Worm (Caenorhabditis elegans) whole organism, L4 larva: Measurements from ENCODE around the gene F49E11.7.

Experiments
- F26F4.8 ChIP-seq: fragments of 200-800 bp; sonication (Bioruptor generic); conservative IDR thresholded peaks from 2 replicates; pipeline ENCODE4 v1.3.6; 2022; ENCODE audit warnings: missing genetic modification characterization, missing compliant biosample characterization
- T20F7.1 ChIP-seq: fragments of 200-800 bp; sonication (Bioruptor generic); optimal IDR thresholded peaks from 2 replicates; lab custom pipeline; 2018; ENCODE audit warnings: mild to moderate bottlenecking, missing genetic modification characterization, missing compliant biosample characterization
- T26A8.4 ChIP-seq: fragments of 200-800 bp; sonication (Bioruptor generic); IDR thresholded peaks from 2 replicates; pipeline ENCODE4 v1.3.6; 2022; ENCODE audit warnings: missing genetic modification characterization, missing compliant biosample characterization
- Y5F2A.4 ChIP-seq: fragments of 200-800 bp; sonication (Bioruptor generic); optimal IDR thresholded peaks from 2 replicates; lab custom pipeline; 2018; ENCODE audit warnings: mild to moderate bottlenecking, missing genetic modification characterization, missing compliant biosample characterization
- ZK337.2 ChIP-seq: fragments of 200-800 bp; sonication (Bioruptor generic); IDR thresholded peaks from 2 replicates; pipeline ENCODE4 v1.3.6; 2022; ENCODE audit warnings: missing genetic modification reagents, missing genetic modification characterization, missing compliant biosample characterization
- aly-2 ChIP-seq: sonication (generic microtip); optimal IDR thresholded peaks from 2 replicates; lab custom pipeline; 2018; ENCODE audit warnings: missing biosample characterization, missing genetic modification characterization
- ama-1 ChIP-seq: fragments of 150-350 bp; optimal IDR thresholded peaks from 2 replicates; lab custom pipeline; 2014; ENCODE audit warnings: inconsistent platforms, mixed read lengths
- arid-1 ChIP-seq: fragments of 200-800 bp; sonication (Bioruptor generic); conservative IDR thresholded peaks from 2 replicates; pipeline ENCODE4 v1.3.6; 2022; ENCODE audit warnings: missing genetic modification reagents, missing genetic modification characterization, missing compliant biosample characterization
- ceh-20 ChIP-seq: fragments of 200-800 bp; sonication (Bioruptor generic); IDR thresholded peaks from 2 replicates; pipeline ENCODE4 v1.3.6; 2022; ENCODE audit warnings: missing genetic modification reagents, missing genetic modification characterization, missing compliant biosample characterization
- ceh-44 ChIP-seq: fragments of 200-800 bp; sonication (Bioruptor generic); IDR thresholded peaks from 2 replicates; pipeline ENCODE4 v1.3.6; 2022; ENCODE audit warnings: missing genetic modification reagents, missing genetic modification characterization, missing compliant biosample characterization
- cey-2 ChIP-seq: sonication (generic microtip); optimal IDR thresholded peaks from 3 replicates; lab custom pipeline; 2017; ENCODE audit warnings: missing genetic modification characterization, mild to moderate bottlenecking, missing compliant biosample characterization, antibody characterized with exemption, borderline replicate concordance; ENCODE audit not compliant: insufficient read depth
- ctbp-1 ChIP-seq: fragments of 200-800 bp; sonication (Bioruptor generic); IDR thresholded peaks from 2 replicates; pipeline ENCODE4 v1.3.6; 2022; ENCODE audit warnings: missing genetic modification reagents, missing genetic modification characterization, missing compliant biosample characterization
- daf-16 ChIP-seq, 3 experiments: sonication (generic microtip); optimal IDR thresholded peaks; 2 replicates each; lab custom pipeline; 2016 to 2017; ENCODE audit warnings: missing genetic modification characterization in 3 of 3, missing genetic modification reagents in 3 of 3, mild to moderate bottlenecking in 2 of 3, missing compliant biosample characterization in 2 of 3, missing biosample characterization in 1 of 3, moderate library complexity in 1 of 3
- daf-19 ChIP-seq: fragments of 200-800 bp; sonication (Bioruptor generic); conservative IDR thresholded peaks from 2 replicates; pipeline ENCODE4 v1.3.6; 2022; ENCODE audit warnings: missing genetic modification characterization, missing compliant biosample characterization
- dmd-6 ChIP-seq: fragments of 200-800 bp; sonication (Bioruptor generic); IDR thresholded peaks from 2 replicates; pipeline ENCODE4 v1.3.6; 2022; ENCODE audit warnings: missing genetic modification reagents, missing genetic modification characterization, missing compliant biosample characterization
- dve-1 ChIP-seq: sonication (generic microtip); optimal IDR thresholded peaks from 2 replicates; lab custom pipeline; 2017; ENCODE audit warnings: antibody characterized with exemption, mild to moderate bottlenecking, missing genetic modification characterization, missing compliant biosample characterization; ENCODE audit not compliant: insufficient read depth
- egl-27 ChIP-seq: sonication (generic microtip); optimal IDR thresholded peaks from 3 replicates; lab custom pipeline; 2017; ENCODE audit warnings: missing biosample characterization, missing genetic modification reagents, missing genetic modification characterization
- egl-43 ChIP-seq: fragments of 200-800 bp; sonication (Bioruptor generic); IDR thresholded peaks from 2 replicates; pipeline ENCODE4 v1.3.6; 2022; ENCODE audit warnings: missing genetic modification reagents, missing genetic modification characterization, missing compliant biosample characterization
- gei-8 ChIP-seq: fragments of 200-800 bp; sonication (Bioruptor generic); optimal IDR thresholded peaks from 2 replicates; lab custom pipeline; 2018; ENCODE audit warnings: mild to moderate bottlenecking, missing genetic modification characterization, missing compliant biosample characterization
- hif-1 ChIP-seq, 2 experiments: sonication (generic microtip); optimal IDR thresholded peaks; 2 replicates each; lab custom pipeline; 2016 to 2017; ENCODE audit warnings: missing compliant biosample characterization in 2 of 2, missing genetic modification characterization in 2 of 2, missing genetic modification reagents in 2 of 2, missing genotype in 2 of 2, mild to moderate bottlenecking in 1 of 2
- hlh-11 ChIP-seq: fragments of 200-800 bp; sonication (Bioruptor generic); optimal IDR thresholded peaks from 2 replicates; lab custom pipeline; 2018; ENCODE audit warnings: mild to moderate bottlenecking, missing genetic modification characterization, missing compliant biosample characterization
- hlh-30 ChIP-seq: sonication (generic microtip); optimal IDR thresholded peaks from 2 replicates; lab custom pipeline; 2017; ENCODE audit warnings: antibody characterized with exemption, mild to moderate bottlenecking, missing genetic modification characterization, missing compliant biosample characterization; ENCODE audit not compliant: insufficient read depth
- hmg-1.1 ChIP-seq: fragments of 200-800 bp; sonication (Bioruptor generic); IDR thresholded peaks from 2 replicates; pipeline ENCODE4 v1.3.6; 2022; ENCODE audit warnings: missing genetic modification reagents, missing genetic modification characterization, missing compliant biosample characterization
- jun-1 ChIP-seq: fragments of 150-350 bp; optimal IDR thresholded peaks from 2 replicates; lab custom pipeline; 2014; ENCODE audit warnings: missing biosample characterization, missing genetic modification reagents, missing genetic modification characterization
- lim-7 ChIP-seq: fragments of 200-800 bp; sonication (Bioruptor generic); IDR thresholded peaks from 2 replicates; pipeline ENCODE4 v1.3.6; 2022; ENCODE audit warnings: missing genetic modification characterization, missing compliant biosample characterization
- lin-1 ChIP-seq: fragments of 200-800 bp; sonication (Bioruptor generic); IDR thresholded peaks from 2 replicates; pipeline ENCODE4 v1.3.6; 2022; ENCODE audit warnings: missing genetic modification reagents, missing genetic modification characterization, missing compliant biosample characterization
- lin-13 ChIP-seq: fragments of 150-350 bp; optimal IDR thresholded peaks from 2 replicates; lab custom pipeline; 2014; ENCODE audit warnings: missing biosample characterization, missing genetic modification reagents, missing genetic modification characterization
- lin-39 ChIP-seq: fragments of 150-350 bp; optimal IDR thresholded peaks from 2 replicates; lab custom pipeline; 2014; ENCODE audit warnings: missing biosample characterization, missing genetic modification reagents, missing genetic modification characterization
- lir-3 ChIP-seq: sonication (generic microtip); optimal IDR thresholded peaks from 2 replicates; lab custom pipeline; 2016; ENCODE audit warnings: mild to moderate bottlenecking, missing genetic modification characterization, missing compliant biosample characterization
- lsy-2 ChIP-seq, 2 experiments: fragments of 150-350 bp in 1 of 2; sonication (generic microtip) in 1 of 2; optimal IDR thresholded peaks; 2 replicates each; lab custom pipeline; 2014 to 2017; ENCODE audit warnings: missing biosample characterization in 2 of 2, missing genetic modification characterization in 2 of 2
- mdl-1 ChIP-seq, 2 experiments: fragments of 150-350 bp in 1 of 2; sonication (generic microtip) in 1 of 2; optimal IDR thresholded peaks; 2 replicates each; lab custom pipeline; 2014 to 2017; ENCODE audit warnings: missing biosample characterization in 2 of 2, missing genetic modification characterization in 2 of 2
- mdt-29 ChIP-seq: fragments of 200-800 bp; sonication (Bioruptor generic); IDR thresholded peaks from 2 replicates; pipeline ENCODE4 v1.3.6; 2022; ENCODE audit warnings: missing genetic modification reagents, missing genetic modification characterization, missing compliant biosample characterization
- mep-1 ChIP-seq: fragments of 150-350 bp; sonication (generic microtip); optimal IDR thresholded peaks from 3 replicates; lab custom pipeline; 2014; ENCODE audit warnings: missing biosample characterization, missing genetic modification characterization
- mxl-2 ChIP-seq: fragments of 200-800 bp; sonication (Bioruptor generic); conservative IDR thresholded peaks from 2 replicates; pipeline ENCODE4 v1.3.6; 2022; ENCODE audit warnings: missing genetic modification reagents, missing genetic modification characterization, missing compliant biosample characterization
- mxl-3 ChIP-seq: fragments of 200-800 bp; sonication (Bioruptor generic); optimal IDR thresholded peaks from 2 replicates; lab custom pipeline; 2018; ENCODE audit warnings: mild to moderate bottlenecking, missing genetic modification characterization, missing compliant biosample characterization
- nhr-10 ChIP-seq: fragments of 150-350 bp; optimal IDR thresholded peaks from 2 replicates; lab custom pipeline; 2014; ENCODE audit warnings: missing biosample characterization, missing genetic modification characterization
- nhr-111 ChIP-seq: fragments of 200-800 bp; sonication (Bioruptor generic); optimal IDR thresholded peaks from 2 replicates; lab custom pipeline; 2018; ENCODE audit warnings: mild to moderate bottlenecking, missing genetic modification characterization, missing compliant biosample characterization
- nhr-237 ChIP-seq: sonication (generic microtip); optimal IDR thresholded peaks from 2 replicates; lab custom pipeline; 2017; ENCODE audit warnings: missing biosample characterization, missing genetic modification characterization
- nhr-28 ChIP-seq: fragments of 150-350 bp; optimal IDR thresholded peaks from 2 replicates; lab custom pipeline; 2014; ENCODE audit warnings: missing biosample characterization, missing genetic modification characterization
- nhr-42 ChIP-seq: fragments of 200-800 bp; sonication (Bioruptor generic); IDR thresholded peaks from 2 replicates; pipeline ENCODE4 v1.3.6; 2022; ENCODE audit warnings: missing genetic modification characterization, missing compliant biosample characterization
- nhr-6 ChIP-seq: fragments of 150-350 bp; optimal IDR thresholded peaks from 2 replicates; lab custom pipeline; 2014; ENCODE audit warnings: missing biosample characterization, missing genetic modification characterization
- php-3 ChIP-seq: fragments of 200-800 bp; sonication (Bioruptor generic); IDR thresholded peaks from 2 replicates; pipeline ENCODE4 v1.3.6; 2022; ENCODE audit warnings: missing genetic modification reagents, missing genetic modification characterization, missing compliant biosample characterization
- snpc-1.2 ChIP-seq: fragments of 200-800 bp; sonication (Bioruptor generic); IDR thresholded peaks from 2 replicates; pipeline ENCODE4 v1.3.6; 2022; ENCODE audit warnings: missing genetic modification reagents, missing genetic modification characterization, missing compliant biosample characterization
- spr-1 ChIP-seq: sonication (generic microtip); optimal IDR thresholded peaks from 2 replicates; lab custom pipeline; 2016; ENCODE audit warnings: mild to moderate bottlenecking, missing genetic modification characterization, missing compliant biosample characterization
- tra-1 ChIP-seq: fragments of 200-800 bp; sonication (Bioruptor generic); IDR thresholded peaks from 2 replicates; pipeline ENCODE4 v1.3.6; 2022; ENCODE audit warnings: missing genetic modification reagents, missing genetic modification characterization, missing compliant biosample characterization
- zag-1 ChIP-seq: fragments of 150-350 bp; optimal IDR thresholded peaks from 2 replicates; lab custom pipeline; 2014; ENCODE audit warnings: missing biosample characterization, missing genetic modification characterization
- zfp-2 ChIP-seq: sonication (generic microtip); optimal IDR thresholded peaks from 2 replicates; lab custom pipeline; 2016; ENCODE audit warnings: mild to moderate bottlenecking, missing genetic modification characterization, missing compliant biosample characterization
- zfp-3 ChIP-seq: fragments of 200-800 bp; sonication (Bioruptor generic); conservative IDR thresholded peaks from 2 replicates; pipeline ENCODE4 v1.3.6; 2022; ENCODE audit warnings: missing genetic modification reagents, missing genetic modification characterization, missing compliant biosample characterization
- zip-11 ChIP-seq: fragments of 200-800 bp; sonication (Bioruptor generic); IDR thresholded peaks from 2 replicates; pipeline ENCODE4 v1.3.6; 2022; ENCODE audit warnings: missing genetic modification characterization, missing compliant biosample characterization
- zip-2 ChIP-seq: fragments of 150-350 bp; optimal IDR thresholded peaks from 2 replicates; lab custom pipeline; 2014; ENCODE audit warnings: missing biosample characterization, missing genetic modification characterization
- ztf-7 ChIP-seq: fragments of 150-350 bp; optimal IDR thresholded peaks from 2 replicates; lab custom pipeline; 2014; ENCODE audit warnings: missing biosample characterization, missing genetic modification characterization

F49E11.7 gene

DNA sequence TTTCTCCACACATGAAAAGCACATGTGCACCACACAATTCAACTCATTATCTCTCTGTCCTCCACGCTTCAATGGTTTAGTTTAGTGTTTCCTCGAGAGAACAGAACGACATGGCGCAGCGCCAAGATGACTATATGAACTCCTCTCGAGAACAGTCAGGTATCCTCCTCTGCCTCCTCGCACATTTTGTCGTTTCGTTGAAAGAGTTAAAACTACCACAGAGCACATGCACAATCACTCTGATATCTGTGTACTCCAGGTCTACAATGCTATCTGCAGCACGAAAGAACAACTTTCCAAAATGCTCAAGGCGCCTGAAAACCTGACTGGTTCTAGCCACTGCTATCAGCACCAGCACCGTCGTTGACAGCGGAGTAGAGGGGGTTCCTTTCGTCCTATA, 25.9 kb upstream of the F49E11.7 start:
- TF ChIP-seq aly-2 (tag; lab: Kevin White, UChicago) (no peak), dmd-6 (GFP tag; lab: Robert Waterston, UW) (peak; percentile 91), zag-1 (tag; lab: Kevin White, UChicago) (no peak), ztf-7 (tag; lab: Kevin White, UChicago) (no peak), lir-3 (no peak), spr-1 (tag; lab: Kevin White, UChicago) (no peak), nhr-10 (tag; lab: Kevin White, UChicago) (peak; percentile 17), lsy-2 (tag; optimal IDR thresholded peaks at IDR 0.05; lab: Kevin White, UChicago) (peak in 1 of 2 experiments; percentile 1), mep-1 (tag; lab: Kevin White, UChicago) (peak; percentile 21), snpc-1.2 (GFP tag; lab: Robert Waterston, UW) (no peak), egl-43 (no peak), mxl-2 (GFP tag; lab: Robert Waterston, UW) (peak; percentile 93), zfp-2 (tag; lab: Kevin White, UChicago) (no peak), hif-1 (tag; optimal IDR thresholded peaks at IDR 0.05; lab: Kevin White, UChicago) (peak in 1 of 2 experiments; percentile 46), ZK337.2 (GFP tag; lab: Robert Waterston, UW) (no peak), hlh-11 (tag; lab: Kevin White, UChicago) (peak; percentile 83), tra-1 (GFP tag; lab: Robert Waterston, UW) (no peak), ctbp-1 (0 out of 2 replicates have a peak, but pooled peaks have one; percentile 39), jun-1 (tag; lab: Kevin White, UChicago) (no peak), F26F4.8 (GFP tag; lab: Robert Waterston, UW) (no peak), daf-16 (GFP tag; optimal IDR thresholded peaks at IDR 0.05; lab: Kevin White, UChicago) (no peak), daf-16 (tag; optimal IDR thresholded peaks at IDR 0.05; lab: Kevin White, UChicago) (peak; percentile 87), ceh-44 (no peak), nhr-28 (tag; lab: Kevin White, UChicago) (peak; percentile 27), egl-27 (tag; lab: Kevin White, UChicago) (no peak), daf-19 (GFP tag; lab: Robert Waterston, UW) (no peak), zfp-3 (GFP tag; lab: Robert Waterston, UW) (no peak), ama-1 (lab: Kevin White, UChicago) (no peak), zip-2 (peak; percentile 6), arid-1 (no peak), nhr-6 (tag; lab: Kevin White, UChicago) (no peak), cey-2 (no peak), dve-1 (tag; lab: Kevin White, UChicago) (peak; percentile 72), nhr-42 (no peak), hlh-30 (tag; lab: Kevin White, UChicago) (peak; percentile 37), mdt-29 (no peak), zip-11 (GFP tag; lab: Robert Waterston, UW) (no peak), lin-39 (no peak), nhr-111 (no peak), nhr-237 (tag; lab: Kevin White, UChicago) (no peak), mdl-1 (tag; optimal IDR thresholded peaks at IDR 0.05; lab: Kevin White, UChicago) (no peak), lim-7 (GFP tag; lab: Robert Waterston, UW) (no peak), php-3 (GFP tag; lab: Robert Waterston, UW) (peak; percentile 74; the same call in 1 of the 2 replicates), T20F7.1 (GFP tag; lab: Kevin White, UChicago) (no peak), Y5F2A.4 (GFP tag; lab: Kevin White, UChicago) (no peak), lin-1 (no peak), ceh-20 (peak; percentile 28; the same call in 1 of the 2 replicates), T26A8.4 (no peak; the same call in 1 of the 2 replicates), mxl-3 (GFP tag; lab: Kevin White, UChicago) (peak; percentile 52), gei-8 (GFP tag; lab: Kevin White, UChicago) (peak; percentile 12), hmg-1.1 (GFP tag; lab: Robert Waterston, UW) (0 out of 2 replicates have a peak, but pooled peaks have one; percentile 17), lin-13 (GFP tag; lab: Kevin White, UChicago) (no peak)
